Fruit fly (Drosophila melanogaster) whole organism: ENCODE measurements around the gene Sems.

Experiments used
- CG8478 ChIP-seq: fragments of >200 bp; optimal IDR thresholded peaks from 2 replicates; lab custom pipeline; 2018; ENCODE audit warnings: inconsistent platforms
- Dll ChIP-seq: fragments of >200 bp; optimal IDR thresholded peaks from 2 replicates; lab custom pipeline; 2017
- EcR ChIP-seq, 2 experiments: fragments of >200 bp; optimal IDR thresholded peaks; 2 replicates each; lab custom pipeline; 2017; ENCODE audit warnings: missing biosample characterization in 2 of 2, missing genetic modification characterization in 2 of 2, missing genetic modification reagents in 2 of 2
- pan ChIP-seq: fragments of >200 bp; optimal IDR thresholded peaks from 2 replicates; lab custom pipeline; 2017
- psq ChIP-seq: fragments of >200 bp; optimal IDR thresholded peaks from 2 replicates; lab custom pipeline; 2017
- usp ChIP-seq: fragments of >200 bp; optimal IDR thresholded peaks from 2 replicates; lab custom pipeline; 2017; ENCODE audit warnings: missing biosample characterization, missing genetic modification characterization, mixed read lengths

Sems gene

dm6 chr3L:20956650-20957049, at the start of gene Sems, which contains the start of gene CG10588:
Gene Sems (minus strand): TSS chr3L:20956750.
Gene CG10588 (plus strand): TSS chr3L:20956934.
- TF ChIP-seq EcR (GFP tag; optimal IDR thresholded peaks at IDR 0.05; lab: Kevin White, UChicago): no peak
- no peak for TF ChIP-seq pan (lab: Kevin White, UChicago)
- no peak for TF ChIP-seq Dll (lab: Kevin White, UChicago)
- TF ChIP-seq usp (GFP tag; lab: Kevin White, UChicago): no peak
- no peak for TF ChIP-seq CG8478 (lab: Kevin White, UChicago)
- TF ChIP-seq psq: no peak

- TF ChIP-seq psq (no peak), pan (lab: Kevin White, UChicago) (no peak), usp (GFP tag; lab: Kevin White, UChicago) (no peak), EcR (GFP tag; optimal IDR thresholded peaks at IDR 0.05; lab: Kevin White, UChicago) (no peak), Dll (lab: Kevin White, UChicago) (no peak), CG8478 (lab: Kevin White, UChicago) (no peak)
Measured at dm6 chr3L:20999639-21000038, 43.1 kb upstream of the Sems start.

- TF ChIP-seq psq (no peak), pan (lab: Kevin White, UChicago) (no peak), usp (GFP tag; lab: Kevin White, UChicago) (no peak), Dll (lab: Kevin White, UChicago) (no peak), EcR (GFP tag; optimal IDR thresholded peaks at IDR 0.05; lab: Kevin White, UChicago) (no peak), CG8478 (lab: Kevin White, UChicago) (no peak)
Measured at dm6 chr3L:20991373-20991772, 34.8 kb upstream of the Sems start, which contains the start of gene CG12984. Gene CG12984 (plus strand): TSS chr3L:20991673.

dm6 chr3L:20990231-20990630, 33.7 kb upstream of the Sems start:
- TF ChIP-seq CG8478 (lab: Kevin White, UChicago): no peak

- TF ChIP-seq CG8478 (lab: Kevin White, UChicago) (no peak), Dll (lab: Kevin White, UChicago) (no peak), psq (no peak), EcR (GFP tag; optimal IDR thresholded peaks at IDR 0.05; lab: Kevin White, UChicago) (no peak), pan (lab: Kevin White, UChicago) (no peak), usp (GFP tag; lab: Kevin White, UChicago) (no peak)
Measured at dm6 chr3L:20988862-20989261, 32.3 kb upstream of the Sems start.

dm6 chr3L:20987895-20988294, 31.3 kb upstream of the Sems start:
- TF ChIP-seq CG8478 (lab: Kevin White, UChicago) (no peak), usp (GFP tag; lab: Kevin White, UChicago) (no peak), psq (no peak), Dll (lab: Kevin White, UChicago) (no peak), EcR (GFP tag; optimal IDR thresholded peaks at IDR 0.05; lab: Kevin White, UChicago) (no peak), pan (lab: Kevin White, UChicago) (no peak)

- TF ChIP-seq psq: no peak
- no peak for TF ChIP-seq usp (GFP tag; lab: Kevin White, UChicago)
- no peak for TF ChIP-seq EcR (GFP tag; optimal IDR thresholded peaks at IDR 0.05; lab: Kevin White, UChicago)
- no peak for TF ChIP-seq pan (lab: Kevin White, UChicago)
- no peak for TF ChIP-seq Dll (lab: Kevin White, UChicago)
- TF ChIP-seq CG8478 (lab: Kevin White, UChicago): no peak
Measured at dm6 chr3L:20986929-20987363, 30.4 kb upstream of the Sems start.

- TF ChIP-seq Dll (lab: Kevin White, UChicago) (peak; percentile 53), pan (lab: Kevin White, UChicago) (no peak), CG8478 (lab: Kevin White, UChicago) (no peak), EcR (GFP tag; optimal IDR thresholded peaks at IDR 0.05; lab: Kevin White, UChicago) (no peak)
Measured at dm6 chr3L:20984414-20985208, 28.1 kb upstream of the Sems start.

dm6 chr3L:20983309-20983708, 26.8 kb upstream of the Sems start:
- TF ChIP-seq CG8478 (lab: Kevin White, UChicago) (no peak), pan (lab: Kevin White, UChicago) (no peak), EcR (GFP tag; optimal IDR thresholded peaks at IDR 0.05; lab: Kevin White, UChicago) (no peak), Dll (lab: Kevin White, UChicago) (no peak), usp (GFP tag; lab: Kevin White, UChicago) (no peak), psq (no peak)

dm6 chr3L:20982544-20982943, 26.0 kb upstream of the Sems start:
- TF ChIP-seq usp (GFP tag; lab: Kevin White, UChicago): no peak
- no peak for TF ChIP-seq psq
- no peak for TF ChIP-seq Dll (lab: Kevin White, UChicago)
- no peak for TF ChIP-seq pan (lab: Kevin White, UChicago)

- TF ChIP-seq CG8478 (lab: Kevin White, UChicago) (no peak), EcR (GFP tag; optimal IDR thresholded peaks at IDR 0.05; lab: Kevin White, UChicago) (no peak), pan (lab: Kevin White, UChicago) (no peak), usp (GFP tag; lab: Kevin White, UChicago) (no peak), psq (no peak), Dll (lab: Kevin White, UChicago) (no peak)
Measured at dm6 chr3L:20981724-20982123, 25.2 kb upstream of the Sems start.

dm6 chr3L:20980499-20980898, 23.9 kb upstream of the Sems start:
- TF ChIP-seq psq (no peak), pan (lab: Kevin White, UChicago) (no peak), Dll (lab: Kevin White, UChicago) (no peak), usp (GFP tag; lab: Kevin White, UChicago) (no peak), CG8478 (lab: Kevin White, UChicago) (no peak), EcR (GFP tag; optimal IDR thresholded peaks at IDR 0.05; lab: Kevin White, UChicago) (no peak)
